Fruit fly (Drosophila melanogaster): ENCODE results near the gene CG31546.

DNA sequence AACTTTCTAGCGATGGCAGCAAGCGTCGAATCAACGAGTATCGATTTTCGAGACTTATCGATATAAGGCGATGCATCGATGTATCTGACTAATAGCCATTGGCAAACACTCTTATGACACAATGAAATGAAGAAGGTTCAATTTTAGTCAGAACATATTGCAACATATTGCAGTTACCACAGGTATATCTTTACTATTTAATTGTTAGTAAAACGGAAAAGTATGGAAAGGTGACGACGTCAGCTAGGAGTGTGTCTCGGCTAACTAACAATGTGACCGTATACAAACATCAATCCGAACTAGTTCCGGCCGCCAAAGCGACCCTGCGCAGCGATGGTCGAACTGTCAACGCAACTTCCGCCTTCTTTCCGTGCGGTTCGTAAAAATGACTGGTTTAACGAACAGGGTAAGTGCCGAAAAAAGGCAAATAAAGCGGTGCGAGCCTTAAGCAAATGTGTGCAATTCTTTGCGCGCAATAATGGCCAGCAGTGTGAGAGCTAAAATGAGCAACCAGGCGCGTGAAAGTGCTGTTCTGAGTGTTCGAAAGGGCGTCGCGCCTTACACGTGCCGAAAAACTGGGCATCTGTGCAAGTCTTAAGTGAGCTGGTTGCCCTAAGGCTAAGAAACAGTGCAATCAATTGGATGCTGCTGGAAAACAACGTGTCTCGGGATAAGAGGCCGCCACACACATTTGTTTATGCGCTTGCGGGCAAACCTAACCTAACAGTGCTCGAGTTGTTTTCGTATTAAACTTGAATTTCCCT, 11.1 kb downstream of the CG31546 start, which contains the start of the genes Dph4, Spec2 and RpL13A:
- peak; percentile 81 for TF ChIP-seq Dek (tag; optimal IDR thresholded peaks at IDR 0.05)
- peak; percentile 87 for TF ChIP-seq pita (GFP tag; optimal IDR thresholded peaks at IDR 0.05)
- TF ChIP-seq Aef1 (GFP tag; IDR thresholded peaks at IDR 0.05), result no peak
- TF ChIP-seq CG10209 (GFP tag; optimal IDR thresholded peaks at IDR 0.05), result peak; percentile 94
- peak; percentile 96 for TF ChIP-seq bcd (GFP tag; optimal IDR thresholded peaks at IDR 0.05)
- TF ChIP-seq CG2120 (GFP tag; optimal IDR thresholded peaks at IDR 0.05), result peak; percentile 71
- peak; percentile 78 for TF ChIP-seq CG30020 (tag; optimal IDR thresholded peaks at IDR 0.05)
- no peak for TF ChIP-seq ken (GFP tag; IDR thresholded peaks at IDR 0.05)
- peak; percentile 93 for TF ChIP-seq btn (GFP tag; optimal IDR thresholded peaks at IDR 0.05)
- peak; percentile 83 for TF ChIP-seq CG14965 (GFP tag; optimal IDR thresholded peaks at IDR 0.05; ENCODE audit: borderline replicate concordance)
- no peak for TF ChIP-seq nerfin-2 (GFP tag; IDR thresholded peaks at IDR 0.05; ENCODE audit: partially characterized antibody)
- no peak for TF ChIP-seq ttk (GFP tag; IDR thresholded peaks at IDR 0.05)
